Worm (Caenorhabditis elegans): ENCODE data around the gene K11G9.5.

ce11 chrV:6645810-6646209, 42.5 kb downstream of the K11G9.5 start:
- no peak for TF ChIP-seq ztf-3 (GFP tag; optimal IDR thresholded peaks at IDR 0.05)
- TF ChIP-seq ztf-6 (GFP tag; IDR thresholded peaks at IDR 0.05): no peak
- no peak for TF ChIP-seq snpc-4 (GFP tag; optimal IDR thresholded peaks at IDR 0.05)
- no peak for TF ChIP-seq snpc-4 (tag; optimal IDR thresholded peaks at IDR 0.05)
- TF ChIP-seq somi-1 (GFP tag; optimal IDR thresholded peaks at IDR 0.05): no peak
- no peak for TF ChIP-seq him-1 (tag; optimal IDR thresholded peaks at IDR 0.05)
- TF ChIP-seq lsl-1 (GFP tag; optimal IDR thresholded peaks at IDR 0.05): no peak
